Worm (Caenorhabditis elegans): ENCODE data around the gene fbxa-184.

The fbxa-184 gene

ce11 chrII:1683742-1684141 lies 26.3 kb upstream of the fbxa-184 start, which contains the start of gene fbxb-25:
TSS of gene fbxb-25 (plus strand) at chrII:1684042.
- TF ChIP-seq T26A5.8 (tag; optimal IDR thresholded peaks at IDR 0.05): no peak
- TF ChIP-seq ets-4 (GFP tag; optimal IDR thresholded peaks at IDR 0.05): no peak
- no peak for TF ChIP-seq F22D6.2 (tag; optimal IDR thresholded peaks at IDR 0.05)
- TF ChIP-seq snpc-1.1 (tag; optimal IDR thresholded peaks at IDR 0.05; ENCODE audit: insufficient read depth): no peak
- no peak for TF ChIP-seq B0035.1 (tag; optimal IDR thresholded peaks at IDR 0.05)
- TF ChIP-seq somi-1 (GFP tag; optimal IDR thresholded peaks at IDR 0.05): no peak
- TF ChIP-seq bed-1 (GFP tag; IDR thresholded peaks at IDR 0.05): no peak
- TF ChIP-seq ceh-91 (GFP tag; IDR thresholded peaks at IDR 0.05): no peak
- no peak for TF ChIP-seq zim-3 (tag; optimal IDR thresholded peaks at IDR 0.05)
- no peak for TF ChIP-seq let-607 (tag; optimal IDR thresholded peaks at IDR 0.05)
- TF ChIP-seq hrde-1 (tag; optimal IDR thresholded peaks at IDR 0.05; ENCODE audit: borderline replicate concordance): no peak
- TF ChIP-seq lsy-27 (tag; optimal IDR thresholded peaks at IDR 0.05; ENCODE audit: borderline replicate concordance, insufficient read depth): no peak
- TF ChIP-seq ztf-6 (GFP tag; IDR thresholded peaks at IDR 0.05): no peak
- no peak for TF ChIP-seq rec-8 (tag; optimal IDR thresholded peaks at IDR 0.05)

ce11 chrII:1688813-1689212 lies 21.2 kb upstream of the fbxa-184 start, which contains the start of the genes fbxb-18 and fbxb-19:
TSS of gene fbxb-18 (minus strand) at chrII:1688913.
TSS of gene fbxb-19 (minus strand) at chrII:1689181.
- TF ChIP-seq lsl-1 (GFP tag; optimal IDR thresholded peaks at IDR 0.05): no peak
- TF ChIP-seq ztf-25 (GFP tag; IDR thresholded peaks at IDR 0.05): no peak
- no peak for TF ChIP-seq F23B12.7 (tag; optimal IDR thresholded peaks at IDR 0.05; ENCODE audit: insufficient read depth)
- TF ChIP-seq ets-4 (GFP tag; optimal IDR thresholded peaks at IDR 0.05): no peak
- no peak for TF ChIP-seq K12H6.12 (tag; optimal IDR thresholded peaks at IDR 0.05)
- no peak for TF ChIP-seq zim-3 (tag; optimal IDR thresholded peaks at IDR 0.05)
- TF ChIP-seq nhr-179 (tag; optimal IDR thresholded peaks at IDR 0.05): no peak
- TF ChIP-seq snpc-1.1 (tag; optimal IDR thresholded peaks at IDR 0.05; ENCODE audit: insufficient read depth): no peak
- no peak for TF ChIP-seq B0035.1 (tag; optimal IDR thresholded peaks at IDR 0.05)
- TF ChIP-seq atf-7 (tag; optimal IDR thresholded peaks at IDR 0.05): no peak
- no peak for TF ChIP-seq ceh-58 (GFP tag; IDR thresholded peaks at IDR 0.05)
- no peak for TF ChIP-seq cebp-2 (GFP tag; IDR thresholded peaks at IDR 0.05)
- TF ChIP-seq aptf-3 (GFP tag; IDR thresholded peaks at IDR 0.05): no peak
- no peak for TF ChIP-seq nhr-90 (tag; optimal IDR thresholded peaks at IDR 0.05)
- no peak for TF ChIP-seq bed-2 (GFP tag; IDR thresholded peaks at IDR 0.05)

- no peak for TF ChIP-seq cebp-2 (GFP tag; IDR thresholded peaks at IDR 0.05)
- no peak for TF ChIP-seq ceh-100 (GFP tag; IDR thresholded peaks at IDR 0.05)
- no peak for TF ChIP-seq hlh-26 (GFP tag; conservative IDR thresholded peaks at IDR 0.05)
Observed at ce11 chrII:1691011-1691410, 19.0 kb upstream of the fbxa-184 start, which contains the start of gene fbxc-22. TSS of gene fbxc-22 (minus strand) at chrII:1691111.

- no peak for TF ChIP-seq sea-2 (GFP tag; IDR thresholded peaks at IDR 0.05)
- no peak for TF ChIP-seq ccch-3 (GFP tag; optimal IDR thresholded peaks at IDR 0.05)
- TF ChIP-seq F37B4.10 (GFP tag; IDR thresholded peaks at IDR 0.05): no peak
- no peak for TF ChIP-seq F57A8.1 (GFP tag; optimal IDR thresholded peaks at IDR 0.05)
- TF ChIP-seq sdz-38 (tag; optimal IDR thresholded peaks at IDR 0.05): no peak
- TF ChIP-seq F23B12.7 (tag; optimal IDR thresholded peaks at IDR 0.05; ENCODE audit: insufficient read depth): no peak
- no peak for TF ChIP-seq him-1 (tag; optimal IDR thresholded peaks at IDR 0.05)
- no peak for TF ChIP-seq dpl-1 (GFP tag; optimal IDR thresholded peaks at IDR 0.05)
- TF ChIP-seq lag-1 (GFP tag; IDR thresholded peaks at IDR 0.05): no peak
- TF ChIP-seq ceh-58 (GFP tag; IDR thresholded peaks at IDR 0.05): no peak
- TF ChIP-seq B0019.2 (GFP tag; conservative IDR thresholded peaks at IDR 0.05): no peak
- no peak for TF ChIP-seq akir-1 (GFP tag; optimal IDR thresholded peaks at IDR 0.05)
- TF ChIP-seq ama-1 (optimal IDR thresholded peaks at IDR 0.05): no peak
- TF ChIP-seq ama-1 (GFP tag; optimal IDR thresholded peaks at IDR 0.05): no peak
Observed at ce11 chrII:1692827-1693226, 17.2 kb upstream of the fbxa-184 start, which contains the start of gene fbxc-21. TSS of gene fbxc-21 (minus strand) at chrII:1692927.

All from whole organism, young adult.